Fruit fly (Drosophila melanogaster) whole organism, embryonic: ENCODE results near the gene ATPsynB.
A peak's percentile ranks its signal among the peaks of the same experiment; 100 is the strongest.

Experiments
- Ada2b ChIP-seq: fragments of 200-800 bp; sonication (Bioruptor generic); IDR thresholded peaks from 2 replicates; pipeline ENCODE4 v1.3.6; 2022; ENCODE audit warnings: missing biosample characterization, missing genetic modification characterization
- CG10321 ChIP-seq: fragments of 200-800 bp; sonication (Bioruptor generic); IDR thresholded peaks from 2 replicates; pipeline ENCODE4 v1.3.6; 2022; ENCODE audit warnings: missing biosample characterization, missing genetic modification characterization
- CG10959 ChIP-seq: fragments of 200-800 bp; sonication (Bioruptor generic); IDR thresholded peaks from 2 replicates; pipeline ENCODE4 v1.3.6; 2022; ENCODE audit warnings: missing biosample characterization, missing genetic modification characterization
- CG11093 ChIP-seq: fragments of 200-800 bp; sonication (Bioruptor generic); IDR thresholded peaks from 3 replicates; pipeline ENCODE4 v1.3.6; 2022; ENCODE audit warnings: missing biosample characterization, missing genetic modification characterization
- CG13123 ChIP-seq: fragments of 200-800 bp; sonication (Bioruptor generic); optimal IDR thresholded peaks from 2 replicates; lab custom pipeline; 2016; ENCODE audit warnings: missing biosample characterization, missing genetic modification characterization
- CG14860 ChIP-seq: fragments of 200-800 bp; sonication (Bioruptor generic); IDR thresholded peaks from 3 replicates; pipeline ENCODE4 v1.3.6; 2022; ENCODE audit warnings: missing biosample characterization, missing genetic modification characterization; ENCODE audit not compliant: partially characterized antibody
- CG1603 ChIP-seq: fragments of 200-800 bp; sonication (Bioruptor generic); optimal IDR thresholded peaks from 2 replicates; lab custom pipeline; 2019; ENCODE audit warnings: missing biosample characterization, mild to moderate bottlenecking, missing genetic modification characterization, moderate library complexity
- CG1647 ChIP-seq: fragments of 200-800 bp; sonication (Bioruptor generic); optimal IDR thresholded peaks from 3 replicates; lab custom pipeline; 2016; ENCODE audit warnings: missing biosample characterization, missing genetic modification characterization
- CG43689 ChIP-seq: fragments of 200-800 bp; sonication (Bioruptor generic); IDR thresholded peaks from 2 replicates; pipeline ENCODE4 v1.3.6; 2022; ENCODE audit warnings: missing biosample characterization, missing genetic modification characterization
- CG4617 ChIP-seq: fragments of 200-800 bp; sonication (Bioruptor generic); optimal IDR thresholded peaks from 3 replicates; lab custom pipeline; 2016; ENCODE audit warnings: missing biosample characterization, missing genetic modification characterization, borderline replicate concordance
- CG5953 ChIP-seq: fragments of 200-800 bp; sonication (Bioruptor generic); IDR thresholded peaks from 2 replicates; pipeline ENCODE4 v1.3.6; 2022; ENCODE audit warnings: missing biosample characterization, missing genetic modification characterization
- CG6175 ChIP-seq: fragments of 200-800 bp; sonication (Bioruptor generic); IDR thresholded peaks from 3 replicates; pipeline ENCODE4 v1.3.6; 2022; ENCODE audit warnings: missing biosample characterization, missing genetic modification characterization
- CG6654 ChIP-seq: fragments of 200-800 bp; sonication (Bioruptor generic); optimal IDR thresholded peaks from 2 replicates; lab custom pipeline; 2017; ENCODE audit warnings: missing biosample characterization, mild to moderate bottlenecking, missing genetic modification characterization
- CG6854 ChIP-seq: fragments of 200-800 bp; sonication (Bioruptor generic); optimal IDR thresholded peaks from 3 replicates; lab custom pipeline; 2017; ENCODE audit warnings: missing biosample characterization, mild to moderate bottlenecking, missing genetic modification characterization
- CG7839 ChIP-seq: fragments of 200-800 bp; sonication (Bioruptor generic); optimal IDR thresholded peaks from 3 replicates; lab custom pipeline; 2018; ENCODE audit warnings: missing biosample characterization, mild to moderate bottlenecking, missing genetic modification characterization, moderate library complexity
- CG8359 ChIP-seq: fragments of 200-800 bp; sonication (Bioruptor generic); optimal IDR thresholded peaks from 2 replicates; lab custom pipeline; 2017; ENCODE audit warnings: missing biosample characterization, mild to moderate bottlenecking, missing genetic modification characterization, borderline replicate concordance
- CHES-1-like ChIP-seq: fragments of 200-800 bp; sonication (Bioruptor generic); optimal IDR thresholded peaks from 2 replicates; lab custom pipeline; 2016; ENCODE audit warnings: missing biosample characterization, missing genetic modification characterization
- Camta ChIP-seq: fragments of 200-800 bp; sonication (Bioruptor generic); optimal IDR thresholded peaks from 2 replicates; lab custom pipeline; 2016; ENCODE audit warnings: missing biosample characterization, missing genetic modification characterization
- Dref ChIP-seq: fragments of 200-800 bp; sonication (Bioruptor generic); IDR thresholded peaks from 2 replicates; pipeline ENCODE4 v1.3.6; 2022; ENCODE audit warnings: missing biosample characterization, missing genetic modification characterization
- Drgx ChIP-seq: fragments of 200-800 bp; sonication (Bioruptor generic); IDR thresholded peaks from 2 replicates; pipeline ENCODE4 v1.3.6; 2022; ENCODE audit warnings: missing biosample characterization, missing genetic modification characterization
- GATAe ChIP-seq: fragments of 200-800 bp; sonication (Bioruptor generic); conservative IDR thresholded peaks from 2 replicates; pipeline ENCODE4 v1.3.6; 2022; ENCODE audit warnings: missing biosample characterization, missing genetic modification characterization
- H2.0 ChIP-seq: fragments of 200-800 bp; sonication (Bioruptor generic); IDR thresholded peaks from 2 replicates; pipeline ENCODE4 v1.3.6; 2022; ENCODE audit warnings: missing biosample characterization, missing genetic modification characterization
- Hr51 ChIP-seq, 2 experiments: fragments of 200-800 bp; sonication (Bioruptor generic); optimal IDR thresholded peaks; 2 replicates in 1 of 2; 3 replicates in 1 of 2; lab custom pipeline; 2016 to 2018; ENCODE audit warnings: missing biosample characterization in 2 of 2, missing genetic modification characterization in 2 of 2, mild to moderate bottlenecking in 1 of 2, moderate library complexity in 1 of 2
- Hr78 ChIP-seq, 2 experiments: fragments of 200-800 bp in 1 of 2; fragments of >200 bp in 1 of 2; sonication (Bioruptor generic) in 1 of 2; optimal IDR thresholded peaks; 2 replicates each; lab custom pipeline; 2017 to 2019; ENCODE audit warnings: missing biosample characterization in 2 of 2, missing genetic modification characterization in 2 of 2, mild to moderate bottlenecking in 1 of 2, moderate library complexity in 1 of 2
- Mad ChIP-seq: fragments of 200-800 bp; sonication (Bioruptor generic); optimal IDR thresholded peaks from 2 replicates; lab custom pipeline; 2016; ENCODE audit warnings: missing biosample characterization, missing genetic modification characterization
- Mes4 ChIP-seq: fragments of 200-800 bp; sonication (Bioruptor generic); optimal IDR thresholded peaks from 2 replicates; lab custom pipeline; 2016; ENCODE audit warnings: missing biosample characterization, missing genetic modification characterization
- NfI ChIP-seq: fragments of 200-800 bp; sonication (Bioruptor generic); optimal IDR thresholded peaks from 3 replicates; lab custom pipeline; 2018; ENCODE audit warnings: missing biosample characterization, mild to moderate bottlenecking, missing genetic modification characterization, moderate library complexity
- Poxn ChIP-seq: fragments of 200-800 bp; sonication (Bioruptor generic); IDR thresholded peaks from 2 replicates; pipeline ENCODE4 v1.3.6; 2022; ENCODE audit warnings: missing biosample characterization, missing genetic modification characterization
- Rfx ChIP-seq: fragments of 200-800 bp; sonication (Bioruptor generic); IDR thresholded peaks from 2 replicates; pipeline ENCODE4 v1.3.6; 2022; ENCODE audit warnings: missing biosample characterization, missing genetic modification characterization
- Side ChIP-seq: fragments of 200-800 bp; sonication (Bioruptor generic); optimal IDR thresholded peaks from 2 replicates; lab custom pipeline; 2016; ENCODE audit warnings: missing biosample characterization, missing genetic modification characterization
- Ssrp ChIP-seq: fragments of 200-800 bp; sonication (Bioruptor generic); optimal IDR thresholded peaks from 2 replicates; lab custom pipeline; 2018; ENCODE audit warnings: missing biosample characterization, mild to moderate bottlenecking, missing genetic modification characterization, moderate library complexity
- bigmax ChIP-seq: fragments of 200-800 bp; sonication (Bioruptor generic); optimal IDR thresholded peaks from 2 replicates; lab custom pipeline; 2018; ENCODE audit warnings: missing biosample characterization, mild to moderate bottlenecking, missing genetic modification characterization
- chif ChIP-seq, 2 experiments: fragments of 200-800 bp; sonication (Bioruptor generic); optimal IDR thresholded peaks; 3 replicates each; lab custom pipeline; 2016; ENCODE audit warnings: missing biosample characterization in 2 of 2, missing genetic modification characterization in 2 of 2
- danr ChIP-seq: fragments of 200-800 bp; sonication (Bioruptor generic); IDR thresholded peaks from 2 replicates; pipeline ENCODE4 v1.3.6; 2022; ENCODE audit warnings: missing biosample characterization, missing genetic modification characterization
- en ChIP-seq: fragments of 200-800 bp; sonication (Bioruptor generic); optimal IDR thresholded peaks from 2 replicates; lab custom pipeline; 2016; ENCODE audit warnings: missing biosample characterization, missing genetic modification characterization
- jing ChIP-seq: fragments of 200-800 bp; sonication (Bioruptor generic); optimal IDR thresholded peaks from 2 replicates; lab custom pipeline; 2018; ENCODE audit warnings: missing biosample characterization, mild to moderate bottlenecking, missing genetic modification characterization
- kay ChIP-seq: fragments of 200-800 bp; sonication (Bioruptor generic); optimal IDR thresholded peaks from 2 replicates; lab custom pipeline; 2016; ENCODE audit warnings: missing biosample characterization, missing genetic modification characterization
- ken ChIP-seq: fragments of 200-800 bp; sonication (Bioruptor generic); IDR thresholded peaks from 3 replicates; pipeline ENCODE4 v1.3.6; 2022; ENCODE audit warnings: missing biosample characterization, missing genetic modification characterization
- knrl ChIP-seq: fragments of 200-800 bp; sonication (Bioruptor generic); IDR thresholded peaks from 3 replicates; pipeline ENCODE4 v1.3.6; 2022; ENCODE audit warnings: missing biosample characterization, missing genetic modification characterization; ENCODE audit not compliant: partially characterized antibody
- lilli ChIP-seq: fragments of 200-800 bp; sonication (Bioruptor generic); optimal IDR thresholded peaks from 3 replicates; lab custom pipeline; 2016; ENCODE audit warnings: missing biosample characterization, missing genetic modification characterization
- luna ChIP-seq: fragments of 200-800 bp; sonication (Bioruptor generic); optimal IDR thresholded peaks from 2 replicates; lab custom pipeline; 2016; ENCODE audit warnings: missing biosample characterization, missing genetic modification characterization
- nau ChIP-seq: fragments of 200-800 bp; sonication (Bioruptor generic); optimal IDR thresholded peaks from 3 replicates; lab custom pipeline; 2017; ENCODE audit warnings: missing biosample characterization, mild to moderate bottlenecking, missing genetic modification characterization, missing genetic modification reagents
- p53 ChIP-seq: fragments of 200-800 bp; sonication (Bioruptor generic); optimal IDR thresholded peaks from 2 replicates; lab custom pipeline; 2016; ENCODE audit warnings: missing biosample characterization, missing genetic modification characterization
- ranshi ChIP-seq: fragments of 200-800 bp; sonication (Bioruptor generic); IDR thresholded peaks from 2 replicates; pipeline ENCODE4 v1.3.6; 2022; ENCODE audit warnings: missing biosample characterization, missing genetic modification characterization
- repo ChIP-seq: fragments of 200-800 bp; sonication (Bioruptor generic); optimal IDR thresholded peaks from 2 replicates; lab custom pipeline; 2016; ENCODE audit warnings: missing biosample characterization, missing genetic modification characterization
- rib ChIP-seq: fragments of 200-800 bp; sonication (Bioruptor generic); IDR thresholded peaks from 2 replicates; pipeline ENCODE4 v1.3.6; 2022; ENCODE audit warnings: missing biosample characterization, missing genetic modification characterization
- row ChIP-seq: fragments of 200-800 bp; sonication (Bioruptor generic); IDR thresholded peaks from 3 replicates; pipeline ENCODE4 v1.3.6; 2022; ENCODE audit warnings: missing biosample characterization, missing genetic modification characterization
- sim ChIP-seq: fragments of 200-800 bp; sonication (Bioruptor generic); IDR thresholded peaks from 2 replicates; pipeline ENCODE4 v1.3.6; 2022; ENCODE audit warnings: missing biosample characterization, missing genetic modification characterization
- tna ChIP-seq: fragments of 200-800 bp; sonication (Bioruptor generic); IDR thresholded peaks from 2 replicates; pipeline ENCODE4 v1.3.6; 2022; ENCODE audit warnings: missing biosample characterization, missing genetic modification characterization; ENCODE audit not compliant: partially characterized antibody
- vnd ChIP-seq: fragments of 200-800 bp; sonication (Bioruptor generic); IDR thresholded peaks from 3 replicates; pipeline ENCODE4 v1.3.6; 2022; ENCODE audit warnings: missing biosample characterization, missing genetic modification characterization; ENCODE audit not compliant: partially characterized antibody

Gene ATPsynB

DNA sequence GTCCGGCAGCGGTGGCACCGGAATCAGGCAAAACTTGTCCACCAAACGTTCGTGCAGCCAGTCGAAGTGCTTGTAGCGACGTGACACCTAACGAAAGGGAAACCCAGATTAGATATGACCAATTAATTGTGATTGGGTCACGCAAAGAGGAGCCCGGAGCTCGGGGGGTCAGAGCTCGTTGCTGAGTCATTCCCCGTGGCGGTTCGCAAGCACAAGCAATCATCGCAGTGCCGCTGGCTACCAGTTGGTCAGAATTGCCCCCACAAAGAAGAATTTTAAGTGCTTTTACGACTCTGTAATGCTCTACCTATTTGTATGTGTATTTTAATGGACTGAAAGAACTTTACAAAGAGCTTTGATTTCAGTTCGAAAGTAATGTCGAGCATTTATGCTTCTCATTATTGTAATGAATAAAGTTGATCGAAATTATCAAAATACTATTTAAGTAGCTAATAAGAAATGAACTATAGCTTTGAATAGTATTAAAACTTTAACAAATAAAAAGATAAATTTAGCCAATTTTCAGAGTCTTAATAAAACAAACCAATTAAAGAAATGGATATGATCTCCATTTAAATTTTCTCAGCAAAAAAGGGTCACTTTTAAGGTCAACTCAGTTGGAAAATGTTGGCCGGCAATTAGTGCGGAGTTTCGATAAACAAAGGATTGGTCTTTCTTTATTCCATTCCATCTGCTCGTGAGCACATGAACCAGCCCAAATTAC, 17.6 kb upstream of the ATPsynB start (continued):
- TF ChIP-seq ken (no peak), Poxn (GFP tag; lab: Robert Waterston, UW) (no peak), Camta (GFP tag; lab: Kevin White, UChicago) (no peak), row (GFP tag; lab: Robert Waterston, UW) (peak; percentile 45), chif (GFP tag; optimal IDR thresholded peaks at IDR 0.05; lab: Kevin White, UChicago) (no peak), danr (GFP tag; lab: Robert Waterston, UW) (no peak), CG43689 (GFP tag; lab: Robert Waterston, UW) (no peak), CHES-1-like (GFP tag; lab: Kevin White, UChicago) (no peak), CG7839 (tag; lab: Kevin White, UChicago) (no peak), Mes4 (GFP tag; lab: Kevin White, UChicago) (no peak), rib (GFP tag; lab: Robert Waterston, UW) (no peak), Ada2b (no peak), CG11093 (GFP tag; lab: Robert Waterston, UW) (no peak), CG6175 (GFP tag; lab: Robert Waterston, UW) (no peak), CG10321 (GFP tag; lab: Robert Waterston, UW) (no peak), tna (GFP tag; lab: Robert Waterston, UW) (no peak), repo (GFP tag; lab: Kevin White, UChicago) (no peak), p53 (GFP tag; lab: Kevin White, UChicago) (no peak), sim (GFP tag; lab: Robert Waterston, UW) (no peak), Rfx (GFP tag; lab: Robert Waterston, UW) (no peak), knrl (GFP tag; lab: Robert Waterston, UW) (no peak), CG8359 (no peak), nau (GFP tag; lab: Kevin White, UChicago) (no peak), Side (GFP tag; lab: Kevin White, UChicago) (no peak), GATAe (GFP tag; lab: Robert Waterston, UW) (peak; percentile 26; the same call in 1 of the 2 replicates), CG6654 (GFP tag; lab: Kevin White, UChicago) (no peak), CG14860 (GFP tag; lab: Robert Waterston, UW) (no peak), jing (GFP tag; lab: Kevin White, UChicago) (no peak), Dref (GFP tag; lab: Robert Waterston, UW) (no peak), CG5953 (no peak), CG10959 (GFP tag; lab: Robert Waterston, UW) (no peak), Mad (GFP tag; lab: Kevin White, UChicago) (no peak), CG1647 (no peak), lilli (no peak), CG4617 (GFP tag; lab: Kevin White, UChicago) (no peak), H2.0 (GFP tag; lab: Robert Waterston, UW) (no peak), bigmax (no peak), ranshi (GFP tag; lab: Robert Waterston, UW) (no peak), CG6854 (GFP tag; lab: Kevin White, UChicago) (no peak), vnd (GFP tag; lab: Robert Waterston, UW) (no peak), CG1603 (tag; lab: Kevin White, UChicago) (no peak), Hr78 (GFP tag; optimal IDR thresholded peaks at IDR 0.05; lab: Kevin White, UChicago) (peak in 1 of 2 experiments; percentile 89), CG13123 (GFP tag; lab: Kevin White, UChicago) (no peak), NfI (GFP tag; lab: Kevin White, UChicago) (no peak), luna (GFP tag; lab: Kevin White, UChicago) (no peak), Ssrp (tag; lab: Kevin White, UChicago) (no peak), kay (peak; percentile 7), Drgx (GFP tag; lab: Robert Waterston, UW) (no peak), en (no peak), Hr51 (GFP tag; optimal IDR thresholded peaks at IDR 0.05; lab: Kevin White, UChicago) (no peak)
